Worm (Caenorhabditis elegans) whole organism, young adult: ENCODE measurements around the gene fos-1.

Experiments used
- ZK185.1 ChIP-seq: sonication (generic microtip); optimal IDR thresholded peaks from 2 replicates; lab custom pipeline; 2016; ENCODE audit warnings: mild to moderate bottlenecking, missing genetic modification characterization, missing compliant biosample characterization; ENCODE audit not compliant: poor library complexity, severe bottlenecking
- ama-1 ChIP-seq, 3 experiments: fragments of 150-350 bp in 1 of 3; sonication (generic microtip) in 2 of 3; optimal IDR thresholded peaks; 2 replicates each; lab custom pipeline; 2014 to 2018; ENCODE audit warnings: missing biosample characterization in 2 of 3, missing genetic modification characterization in 2 of 3, missing genetic modification reagents in 2 of 3
- lsl-1 ChIP-seq: fragments of 200-800 bp; sonication (Bioruptor generic); optimal IDR thresholded peaks from 2 replicates; lab custom pipeline; 2018; ENCODE audit warnings: mild to moderate bottlenecking, missing genetic modification characterization, moderate library complexity, missing compliant biosample characterization
- madf-6 ChIP-seq: fragments of 200-800 bp; sonication (Bioruptor generic); IDR thresholded peaks from 2 replicates; pipeline ENCODE4 v1.3.6; 2022; ENCODE audit warnings: missing genetic modification reagents, missing genetic modification characterization, missing compliant biosample characterization
- nhr-27 ChIP-seq: fragments of 200-800 bp; sonication (Bioruptor generic); optimal IDR thresholded peaks from 2 replicates; lab custom pipeline; 2018; ENCODE audit warnings: mild to moderate bottlenecking, missing genetic modification characterization, moderate library complexity, missing compliant biosample characterization
- pha-4 ChIP-seq: fragments of 150-350 bp; sonication (generic microtip); optimal IDR thresholded peaks from 2 replicates; lab custom pipeline; 2014; ENCODE audit warnings: missing biosample characterization, missing genetic modification reagents, missing genetic modification characterization
- unc-130 ChIP-seq: sonication (generic microtip); optimal IDR thresholded peaks from 2 replicates; lab custom pipeline; 2016; ENCODE audit warnings: missing genetic modification reagents, missing genetic modification characterization, missing compliant biosample characterization
- ztf-25 ChIP-seq: fragments of 200-800 bp; sonication (Bioruptor generic); IDR thresholded peaks from 2 replicates; pipeline ENCODE4 v1.3.6; 2022; ENCODE audit warnings: missing genetic modification reagents, missing genetic modification characterization, missing compliant biosample characterization
- ztf-26 ChIP-seq: sonication (generic microtip); optimal IDR thresholded peaks from 2 replicates; lab custom pipeline; 2017; ENCODE audit warnings: missing genetic modification characterization, missing compliant biosample characterization

DNA sequence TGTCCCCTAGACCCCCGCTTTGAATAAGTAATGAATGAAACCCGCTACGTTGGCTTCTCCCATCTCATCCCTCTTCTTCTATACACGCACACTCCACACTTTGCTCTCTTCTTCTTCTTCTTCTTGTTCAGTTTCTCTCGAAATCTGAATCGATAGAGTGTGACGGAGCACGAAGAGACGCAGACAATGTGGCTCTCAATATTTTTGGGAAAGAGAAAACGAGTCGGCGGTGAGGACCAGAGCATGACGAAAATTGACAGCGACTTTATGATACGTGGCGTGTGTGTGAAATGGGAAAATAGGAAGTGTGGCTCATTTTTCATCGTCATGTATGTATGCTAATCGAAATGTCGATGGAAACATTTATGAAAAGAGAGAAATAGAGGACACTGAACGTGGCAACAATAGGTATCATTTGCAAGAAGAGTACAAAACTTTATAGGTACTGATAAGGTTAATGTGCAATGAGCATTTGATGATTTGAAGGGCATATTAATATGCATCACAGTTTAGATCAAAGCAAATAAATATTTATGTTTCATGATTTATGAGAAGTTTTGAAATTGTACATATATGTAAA, 11.8 kb upstream of the fos-1 start:
- TF ChIP-seq ZK185.1 (no peak), pha-4 (tag; lab: Kevin White, UChicago) (no peak), ztf-25 (no peak), ama-1 (optimal IDR thresholded peaks at IDR 0.05; lab: Kevin White, UChicago) (no peak), ama-1 (GFP tag; optimal IDR thresholded peaks at IDR 0.05; lab: Kevin White, UChicago) (no peak), ztf-26 (tag; lab: Kevin White, UChicago) (no peak), unc-130 (GFP tag; lab: Kevin White, UChicago) (no peak), lsl-1 (GFP tag; lab: Kevin White, UChicago) (no peak), nhr-27 (no peak), madf-6 (no peak)
